Fruit fly (Drosophila melanogaster) whole organism, wandering third instar larva: Measurements from ENCODE around the gene Dcr-1.

Experiments
- Abd-B ChIP-seq: fragments of >200 bp; optimal IDR thresholded peaks from 2 replicates; lab custom pipeline; 2017; ENCODE audit warnings: missing biosample characterization, missing genetic modification characterization
- Hnf4 ChIP-seq: fragments of 200-800 bp; sonication (Bioruptor generic); optimal IDR thresholded peaks from 2 replicates; lab custom pipeline; 2016; ENCODE audit warnings: missing biosample characterization, mild to moderate bottlenecking, missing genetic modification characterization
- Hr78 ChIP-seq: fragments of >200 bp; optimal IDR thresholded peaks from 2 replicates; lab custom pipeline; 2017; ENCODE audit warnings: missing biosample characterization, missing genetic modification characterization
- OdsH ChIP-seq: fragments of 200-800 bp; sonication (Bioruptor generic); optimal IDR thresholded peaks from 2 replicates; lab custom pipeline; 2016; ENCODE audit warnings: missing biosample characterization, mild to moderate bottlenecking, missing genetic modification characterization
- Rel ChIP-seq, 2 experiments: fragments of 200-800 bp; sonication (Bioruptor generic) in 1 of 2; optimal IDR thresholded peaks; 2 replicates in 1 of 2; 3 replicates in 1 of 2; lab custom pipeline; 2016 to 2019; ENCODE audit warnings: mild to moderate bottlenecking in 2 of 2, missing biosample characterization in 2 of 2, missing genetic modification characterization in 2 of 2, moderate library complexity in 1 of 2
- fru ChIP-seq: fragments of 200-800 bp; sonication (Bioruptor generic); optimal IDR thresholded peaks from 3 replicates; lab custom pipeline; 2016; ENCODE audit warnings: missing biosample characterization, mild to moderate bottlenecking, missing genetic modification characterization
- h ChIP-seq: fragments of 200-800 bp; sonication (Bioruptor generic); optimal IDR thresholded peaks from 3 replicates; lab custom pipeline; 2016; ENCODE audit warnings: missing biosample characterization, mild to moderate bottlenecking, missing genetic modification characterization
- jim ChIP-seq: fragments of 175-275, 200-325 bp; sonication (Bioruptor generic); optimal IDR thresholded peaks from 2 replicates; lab custom pipeline; 2016; ENCODE audit warnings: missing biosample characterization, mild to moderate bottlenecking, missing genetic modification characterization
- psq ChIP-seq: fragments of 200-800 bp; sonication (Bioruptor generic); optimal IDR thresholded peaks from 3 replicates; lab custom pipeline; 2017; ENCODE audit warnings: missing biosample characterization, mild to moderate bottlenecking, missing genetic modification characterization, moderate library complexity

dm6 chr3R:22752929-22753328 is 12.0 kb upstream of the Dcr-1 start:
- TF ChIP-seq psq (GFP tag; lab: Kevin White, UChicago) = no peak
- TF ChIP-seq Hnf4 (GFP tag; lab: Kevin White, UChicago) = no peak
- TF ChIP-seq h (GFP tag; lab: Kevin White, UChicago) = no peak
- TF ChIP-seq jim (GFP tag; lab: Kevin White, UChicago) = no peak
- no peak for TF ChIP-seq Abd-B (GFP tag; lab: Kevin White, UChicago)
- no peak for TF ChIP-seq OdsH (GFP tag; lab: Kevin White, UChicago)
- TF ChIP-seq Rel (GFP tag; optimal IDR thresholded peaks at IDR 0.05; lab: Kevin White, UChicago) = no peak
- TF ChIP-seq Rel (tag; optimal IDR thresholded peaks at IDR 0.05; lab: Kevin White, UChicago) = no peak
- no peak for TF ChIP-seq Hr78 (GFP tag; lab: Kevin White, UChicago)
- no peak for TF ChIP-seq fru (GFP tag; lab: Kevin White, UChicago)
